Worm (Caenorhabditis elegans): ENCODE measurements around the gene K09E9.4.
A peak's percentile ranks its signal among the peaks of the same experiment; 100 is the strongest.

DNA sequence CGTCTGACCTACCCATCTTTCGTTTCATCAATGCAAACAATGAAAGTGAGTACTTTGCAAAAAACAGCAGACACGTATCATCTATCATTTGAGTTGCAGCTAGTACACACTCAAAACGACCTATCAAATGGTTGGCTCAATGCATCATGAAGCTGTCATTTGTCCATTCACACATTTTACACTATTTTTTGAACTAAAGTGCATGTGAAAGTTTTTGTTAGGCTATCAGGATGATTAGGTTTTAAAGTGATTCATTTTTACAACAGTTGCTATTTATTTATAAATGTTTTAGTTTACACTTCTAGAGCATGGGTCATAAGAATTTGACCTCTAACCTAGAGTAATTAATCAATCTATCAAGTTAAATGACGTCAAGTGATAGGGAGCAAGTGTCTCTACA is 30.3 kb downstream of the K09E9.4 start:
- no peak for TF ChIP-seq aly-2 (tag; optimal IDR thresholded peaks at IDR 0.05)
- TF ChIP-seq unc-62 (GFP tag; optimal IDR thresholded peaks at IDR 0.05 in 1 of 2) = peak in 1 of 2 experiments; percentile 70
- TF ChIP-seq unc-62 (tag; optimal IDR thresholded peaks at IDR 0.05) = no peak
- no peak for TF ChIP-seq ama-1 (optimal IDR thresholded peaks at IDR 0.05)
- no peak for TF ChIP-seq T20F7.1 (GFP tag; optimal IDR thresholded peaks at IDR 0.05)
- TF ChIP-seq saeg-2 (GFP tag; IDR thresholded peaks at IDR 0.05) = no peak
- no peak for TF ChIP-seq hif-1 (tag; optimal IDR thresholded peaks at IDR 0.05)
- no peak for TF ChIP-seq set-16 (GFP tag; IDR thresholded peaks at IDR 0.05)
- no peak for TF ChIP-seq nhr-41 (GFP tag; IDR thresholded peaks at IDR 0.05)
- no peak for TF ChIP-seq daf-8 (GFP tag; IDR thresholded peaks at IDR 0.05)
- TF ChIP-seq ztf-11 (tag; optimal IDR thresholded peaks at IDR 0.05) = no peak
- no peak for TF ChIP-seq vab-7 (GFP tag; IDR thresholded peaks at IDR 0.05)
